Fruit fly (Drosophila melanogaster) whole organism, adult: Measurements from ENCODE around the gene CG46468.

ENCODE experiments used
- CG11617 ChIP-seq: fragments of 200-800 bp; sonication (Bioruptor generic); optimal IDR thresholded peaks from 2 replicates; lab custom pipeline; 2017; ENCODE audit warnings: mild to moderate bottlenecking, missing biosample characterization, missing genetic modification reagents, missing genetic modification characterization
- CG12768 ChIP-seq: fragments of 200-800 bp; sonication (Bioruptor generic); optimal IDR thresholded peaks from 2 replicates; lab custom pipeline; 2017; ENCODE audit warnings: missing biosample characterization, missing genetic modification characterization, mild to moderate bottlenecking, moderate library complexity, missing genetic modification reagents
- CG33017 ChIP-seq: fragments of 200-800 bp; sonication (Bioruptor generic); optimal IDR thresholded peaks from 2 replicates; lab custom pipeline; 2018; ENCODE audit warnings: missing biosample characterization, mild to moderate bottlenecking, missing genetic modification characterization, moderate library complexity
- CG7045 ChIP-seq: fragments of 200-800 bp; sonication (Bioruptor generic); optimal IDR thresholded peaks from 2 replicates; lab custom pipeline; 2017; ENCODE audit warnings: missing biosample characterization, mild to moderate bottlenecking, missing genetic modification characterization
- CG7101 ChIP-seq: fragments of 200-800 bp; sonication (Bioruptor generic); optimal IDR thresholded peaks from 2 replicates; lab custom pipeline; 2018; ENCODE audit warnings: missing biosample characterization, mild to moderate bottlenecking, missing genetic modification characterization, moderate library complexity
- Crg-1 ChIP-seq: fragments of 200-800 bp; sonication (Bioruptor generic); optimal IDR thresholded peaks from 2 replicates; lab custom pipeline; 2016; ENCODE audit warnings: missing biosample characterization, missing genetic modification characterization
- Hr96 ChIP-seq: fragments of 200-800 bp; sonication (Bioruptor generic); optimal IDR thresholded peaks from 2 replicates; lab custom pipeline; 2016; ENCODE audit warnings: missing biosample characterization, missing genetic modification characterization
- Mnt ChIP-seq: fragments of 200-800 bp; sonication (Bioruptor generic); optimal IDR thresholded peaks from 2 replicates; lab custom pipeline; 2016; ENCODE audit warnings: missing biosample characterization, mild to moderate bottlenecking, missing genetic modification characterization
- bab1 ChIP-seq: fragments of 200-800 bp; sonication (Bioruptor generic); optimal IDR thresholded peaks from 3 replicates; lab custom pipeline; 2019; ENCODE audit warnings: missing biosample characterization, mild to moderate bottlenecking, missing genetic modification characterization, moderate library complexity
- cic ChIP-seq: fragments of 200-800 bp; sonication (Bioruptor generic); optimal IDR thresholded peaks from 2 replicates; lab custom pipeline; 2017; ENCODE audit warnings: missing biosample characterization, mild to moderate bottlenecking, missing genetic modification characterization, moderate library complexity
- kay ChIP-seq: fragments of 200-800 bp; sonication (Bioruptor generic); peaks from one replicate; lab custom pipeline; 2016; ENCODE audit warnings: missing biosample characterization, missing genetic modification characterization, borderline replicate concordance
- pad ChIP-seq: fragments of 200-800 bp; sonication (Bioruptor generic); optimal IDR thresholded peaks from 3 replicates; lab custom pipeline; 2017; ENCODE audit warnings: missing biosample characterization, missing genetic modification characterization, mild to moderate bottlenecking, moderate library complexity, missing genetic modification reagents
- tj ChIP-seq: fragments of 200-800 bp; sonication (Bioruptor generic); optimal IDR thresholded peaks from 3 replicates; lab custom pipeline; 2017; ENCODE audit warnings: missing biosample characterization, mild to moderate bottlenecking, missing genetic modification characterization, moderate library complexity

DNA sequence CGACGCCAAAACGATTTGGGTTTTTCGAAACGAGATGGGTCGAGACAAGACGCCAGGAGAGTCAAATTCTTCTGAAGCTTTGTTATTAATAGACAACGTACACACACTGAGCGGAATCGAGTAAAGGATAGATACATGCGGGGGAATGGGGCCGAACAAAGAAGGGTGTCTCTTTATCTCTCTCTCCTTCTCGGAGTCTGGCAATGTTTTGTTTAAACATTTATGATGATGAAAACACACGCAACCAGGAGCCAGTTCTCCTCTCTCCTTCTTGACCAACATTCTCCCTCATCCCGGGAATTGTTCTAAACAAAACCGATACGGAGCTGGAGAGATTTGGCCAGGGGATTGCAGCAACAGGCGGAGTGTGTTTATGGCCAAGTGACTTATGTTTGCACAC lies 7.4 kb downstream of the CG46468 start:
- TF ChIP-seq tj (GFP tag; lab: Kevin White, UChicago) (no peak), bab1 (GFP tag; lab: Kevin White, UChicago) (no peak), Hr96 (GFP tag; lab: Kevin White, UChicago) (no peak), Crg-1 (no peak), CG7101 (tag; lab: Kevin White, UChicago) (no peak), kay (GFP tag; lab: Kevin White, UChicago) (no peak), pad (GFP tag; lab: Kevin White, UChicago) (no peak), CG7045 (GFP tag; lab: Kevin White, UChicago) (no peak), CG33017 (tag; lab: Kevin White, UChicago) (no peak), CG11617 (GFP tag; lab: Kevin White, UChicago) (no peak), cic (no peak), CG12768 (GFP tag; lab: Kevin White, UChicago) (no peak), Mnt (GFP tag; lab: Kevin White, UChicago) (no peak)
